Fruit fly (Drosophila melanogaster) whole organism: ENCODE results near the gene CG9497.

Experiments used
- CG8478 ChIP-seq: fragments of >200 bp; optimal IDR thresholded peaks from 2 replicates; lab custom pipeline; 2018; ENCODE audit warnings: inconsistent platforms
- pan ChIP-seq: fragments of >200 bp; optimal IDR thresholded peaks from 2 replicates; lab custom pipeline; 2017
- psq ChIP-seq: fragments of >200 bp; optimal IDR thresholded peaks from 2 replicates; lab custom pipeline; 2017
- usp ChIP-seq: fragments of >200 bp; optimal IDR thresholded peaks from 2 replicates; lab custom pipeline; 2017; ENCODE audit warnings: missing biosample characterization, missing genetic modification characterization, mixed read lengths

DNA sequence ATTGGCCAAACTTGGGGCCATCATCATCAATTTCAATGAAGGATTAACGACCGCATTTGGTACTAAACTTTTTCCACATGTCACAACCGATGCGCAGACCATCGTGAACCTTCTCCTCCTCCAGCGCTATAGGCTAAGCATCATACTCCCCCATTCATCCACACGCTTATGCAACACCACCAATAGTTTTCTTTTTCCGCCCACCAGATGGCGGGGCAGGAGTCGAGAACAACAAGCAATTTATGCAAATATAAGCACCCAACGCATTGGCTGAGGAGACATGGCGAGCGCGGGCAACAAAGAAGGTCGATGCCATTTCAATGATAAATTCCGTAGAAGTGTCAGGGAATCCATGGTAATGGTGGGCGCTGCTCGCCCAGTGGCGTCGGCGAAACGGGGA is 43.2 kb upstream of the CG9497 start:
- TF ChIP-seq CG8478 (lab: Kevin White, UChicago) (no peak), pan (lab: Kevin White, UChicago) (no peak), usp (GFP tag; lab: Kevin White, UChicago) (no peak), psq (no peak)
